Fruit fly (Drosophila melanogaster): ENCODE data around the gene CG8188.

The CG8188 gene

dm6 chrX:17682745-17683505 lies 19.9 kb downstream of the CG8188 start (continued):
- TF ChIP-seq cg (GFP tag; optimal IDR thresholded peaks at IDR 0.05) (no peak), gfzf (GFP tag; optimal IDR thresholded peaks at IDR 0.05) (no peak), Ets97D (GFP tag; optimal IDR thresholded peaks at IDR 0.05) (no peak), Nf-YA (GFP tag; IDR thresholded peaks at IDR 0.05) (peak; percentile 52), scrt (GFP tag; optimal IDR thresholded peaks at IDR 0.05) (no peak), vnd (GFP tag; IDR thresholded peaks at IDR 0.05; ENCODE audit: partially characterized antibody) (no peak), CG17912 (GFP tag; optimal IDR thresholded peaks at IDR 0.05) (no peak), pita (GFP tag; optimal IDR thresholded peaks at IDR 0.05) (no peak), Sox102F (GFP tag; optimal IDR thresholded peaks at IDR 0.05) (peak; percentile 68), CG3065 (GFP tag; optimal IDR thresholded peaks at IDR 0.05) (no peak), CG8944 (GFP tag; optimal IDR thresholded peaks at IDR 0.05) (peak; percentile 23), D19B (GFP tag; optimal IDR thresholded peaks at IDR 0.05) (peak; percentile 3), trh (GFP tag; optimal IDR thresholded peaks at IDR 0.05) (no peak), ci (GFP tag; IDR thresholded peaks at IDR 0.05) (peak; percentile 91), CG17612 (GFP tag; IDR thresholded peaks at IDR 0.05) (no peak), grn (GFP tag; optimal IDR thresholded peaks at IDR 0.05) (peak; percentile 4), zen2 (GFP tag; IDR thresholded peaks at IDR 0.05; ENCODE audit: partially characterized antibody) (no peak), vfl (GFP tag; optimal IDR thresholded peaks at IDR 0.05) (no peak), sens (GFP tag) (peak; percentile 89), CG1529 (GFP tag; optimal IDR thresholded peaks at IDR 0.05) (peak; percentile 44), CG7271 (tag; optimal IDR thresholded peaks at IDR 0.05) (no peak), CG4854 (GFP tag; optimal IDR thresholded peaks at IDR 0.05) (no peak), dmrt99B (tag; optimal IDR thresholded peaks at IDR 0.05) (peak; percentile 83), CG12155 (GFP tag; optimal IDR thresholded peaks at IDR 0.05) (peak; percentile 24), CG9609 (GFP tag; optimal IDR thresholded peaks at IDR 0.05) (no peak), btn (GFP tag; optimal IDR thresholded peaks at IDR 0.05) (no peak), CG8478 (optimal IDR thresholded peaks at IDR 0.05) (no peak), D (optimal IDR thresholded peaks at IDR 0.05) (no peak), D (GFP tag; optimal IDR thresholded peaks at IDR 0.05) (peak; percentile 26), Dek (tag; optimal IDR thresholded peaks at IDR 0.05) (no peak), CG4424 (GFP tag; optimal IDR thresholded peaks at IDR 0.05) (peak; percentile 69), CG30403 (GFP tag; optimal IDR thresholded peaks at IDR 0.05) (peak; percentile 74), CG30431 (GFP tag; optimal IDR thresholded peaks at IDR 0.05) (peak; percentile 0), CG2129 (GFP tag; IDR thresholded peaks at IDR 0.05; ENCODE audit: partially characterized antibody) (no peak), CG10267 (tag; optimal IDR thresholded peaks at IDR 0.05) (peak; percentile 50), Trl (optimal IDR thresholded peaks at IDR 0.05) (no peak), Trl (GFP tag; optimal IDR thresholded peaks at IDR 0.05) (no peak), CG12236 (GFP tag; optimal IDR thresholded peaks at IDR 0.05) (no peak), dati (GFP tag; IDR thresholded peaks at IDR 0.05) (peak; percentile 51; the same call in 1 of the 2 replicates), CG17186 (GFP tag; optimal IDR thresholded peaks at IDR 0.05) (no peak), pfk (GFP tag; optimal IDR thresholded peaks at IDR 0.05) (no peak), gce (GFP tag; IDR thresholded peaks at IDR 0.05) (peak; percentile 84), CG9932 (GFP tag; IDR thresholded peaks at IDR 0.05) (peak; percentile 40; the same call in 1 of the 2 replicates), Neu2 (GFP tag; optimal IDR thresholded peaks at IDR 0.05; ENCODE audit: borderline replicate concordance) (no peak), zf30C (GFP tag; optimal IDR thresholded peaks at IDR 0.05) (no peak), kah (GFP tag; optimal IDR thresholded peaks at IDR 0.05) (peak; percentile 4), pan (optimal IDR thresholded peaks at IDR 0.05) (no peak), pan (GFP tag; optimal IDR thresholded peaks at IDR 0.05 in 1 of 2, IDR thresholded peaks at IDR 0.05 in 1 of 2) (peak in 1 of 2 experiments; percentile 86), Hsf (GFP tag; optimal IDR thresholded peaks at IDR 0.05) (peak; percentile 62), CG4360 (GFP tag; IDR thresholded peaks at IDR 0.05) (peak; percentile 57), CG15011 (GFP tag; optimal IDR thresholded peaks at IDR 0.05) (peak; percentile 47)
